Worm (Caenorhabditis elegans): Measurements from ENCODE around the gene F57C12.6.

F57C12.6 gene

ce11 chrX:593245-593733 is 39.5 kb upstream of the F57C12.6 start (continued):
- TF ChIP-seq hlh-13 (GFP tag; optimal IDR thresholded peaks at IDR 0.05) (peak; percentile 7), ceh-45 (GFP tag; IDR thresholded peaks at IDR 0.05) (0 out of 2 replicates have a peak, but pooled peaks have one; percentile 52), rnt-1 (tag; optimal IDR thresholded peaks at IDR 0.05) (peak; percentile 92), ceh-18 (tag; optimal IDR thresholded peaks at IDR 0.05) (peak; percentile 97), hlh-6 (tag; optimal IDR thresholded peaks at IDR 0.05) (peak; percentile 51), elt-2 (tag; optimal IDR thresholded peaks at IDR 0.05) (no peak), sox-4 (tag; optimal IDR thresholded peaks at IDR 0.05) (peak; percentile 27), ztf-16 (tag; optimal IDR thresholded peaks at IDR 0.05) (peak; percentile 48), ceh-14 (tag; optimal IDR thresholded peaks at IDR 0.05) (peak; percentile 60), unc-55 (GFP tag; optimal IDR thresholded peaks at IDR 0.05) (peak; percentile 82), C08G9.2 (tag; optimal IDR thresholded peaks at IDR 0.05) (peak; percentile 56), T23F11.4 (GFP tag; optimal IDR thresholded peaks at IDR 0.05) (peak; percentile 21), zip-5 (tag; optimal IDR thresholded peaks at IDR 0.05) (no peak), hlh-15 (tag; optimal IDR thresholded peaks at IDR 0.05) (peak; percentile 23), unc-86 (tag; optimal IDR thresholded peaks at IDR 0.05) (peak; percentile 16), fkh-10 (GFP tag; optimal IDR thresholded peaks at IDR 0.05) (peak; percentile 21), ama-1 (optimal IDR thresholded peaks at IDR 0.05) (no peak), nfya-1 (tag; optimal IDR thresholded peaks at IDR 0.05) (peak; percentile 83), gmeb-2 (tag; optimal IDR thresholded peaks at IDR 0.05) (no peak), ceh-2 (tag; optimal IDR thresholded peaks at IDR 0.05) (peak; percentile 47)

DNA sequence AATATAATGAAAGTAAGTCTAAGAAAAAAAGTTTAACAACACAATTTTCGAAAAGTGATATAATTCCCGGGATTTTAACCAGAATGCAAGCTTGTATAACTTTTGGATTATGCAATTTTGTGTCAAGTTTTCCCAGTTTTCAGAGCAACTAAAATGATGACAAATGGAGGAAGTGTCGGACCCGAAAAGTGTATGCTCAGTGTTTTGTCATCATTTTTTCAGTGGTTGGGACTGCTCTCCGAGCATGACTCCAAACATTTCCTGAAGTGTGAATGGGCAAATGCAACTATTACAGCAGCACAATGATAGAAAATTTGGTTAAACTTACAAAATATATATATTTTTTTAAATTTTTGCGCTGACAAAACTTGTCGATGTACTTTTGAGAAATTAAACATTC is 37.3 kb upstream of the F57C12.6 start:
- TF ChIP-seq pat-9 (tag; optimal IDR thresholded peaks at IDR 0.05): no peak
- no peak for TF ChIP-seq ref-2 (tag; optimal IDR thresholded peaks at IDR 0.05)
- no peak for TF ChIP-seq pqm-1 (tag; optimal IDR thresholded peaks at IDR 0.05)

- no peak for TF ChIP-seq ceh-24 (tag; optimal IDR thresholded peaks at IDR 0.05)
- TF ChIP-seq ceh-2 (tag; optimal IDR thresholded peaks at IDR 0.05): no peak
- no peak for TF ChIP-seq mec-3 (tag; optimal IDR thresholded peaks at IDR 0.05; ENCODE audit: borderline replicate concordance)
- no peak for TF ChIP-seq pqm-1 (tag; optimal IDR thresholded peaks at IDR 0.05)
- TF ChIP-seq hlh-30 (tag; optimal IDR thresholded peaks at IDR 0.05; ENCODE audit: insufficient read depth): no peak
- no peak for TF ChIP-seq ceh-48 (tag; optimal IDR thresholded peaks at IDR 0.05)
- TF ChIP-seq pax-1 (tag; optimal IDR thresholded peaks at IDR 0.05): no peak
Measured at ce11 chrX:587798-588197, 34.0 kb upstream of the F57C12.6 start, which contains the start of gene mrp-1. Gene mrp-1, minus strand, starts transcription at chrX:587898.

DNA sequence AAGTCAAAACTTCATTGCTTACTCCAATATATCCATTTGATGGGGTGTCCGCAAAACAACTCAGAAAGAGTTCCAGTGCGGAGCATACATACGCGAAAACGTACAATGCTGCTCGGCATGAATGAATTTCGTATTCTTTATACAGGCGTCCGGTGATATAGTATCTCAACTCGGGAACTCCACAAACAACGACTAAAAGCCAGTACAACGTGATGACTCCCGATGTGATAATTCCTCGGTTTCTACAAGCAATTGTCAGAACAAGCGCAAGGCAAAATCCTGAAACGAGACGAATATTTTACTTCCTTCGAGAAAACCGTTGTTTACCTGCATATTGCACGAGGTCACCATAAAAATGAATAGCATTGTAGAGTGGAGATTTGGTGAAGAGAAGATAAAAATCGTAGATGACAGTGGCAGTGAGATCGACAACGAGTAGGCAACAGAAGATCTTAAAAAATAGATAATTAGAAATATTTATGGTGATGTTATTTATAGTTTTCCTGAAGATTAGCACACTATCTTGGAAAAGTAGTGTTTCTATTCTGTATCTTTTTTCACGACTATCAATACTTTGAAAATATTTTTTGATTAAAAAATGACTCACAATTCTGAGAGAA is 31.9 kb upstream of the F57C12.6 start:
- TF ChIP-seq ttx-3 (tag; optimal IDR thresholded peaks at IDR 0.05) (no peak), ceh-31 (tag; optimal IDR thresholded peaks at IDR 0.05) (no peak), pros-1 (tag; optimal IDR thresholded peaks at IDR 0.05) (no peak), unc-42 (tag; optimal IDR thresholded peaks at IDR 0.05) (no peak), pha-2 (tag; optimal IDR thresholded peaks at IDR 0.05) (no peak), ztf-16 (tag; optimal IDR thresholded peaks at IDR 0.05) (no peak), ceh-18 (tag; optimal IDR thresholded peaks at IDR 0.05) (no peak), fkh-10 (GFP tag; optimal IDR thresholded peaks at IDR 0.05) (no peak), zip-5 (tag; optimal IDR thresholded peaks at IDR 0.05) (no peak), ceh-2 (tag; optimal IDR thresholded peaks at IDR 0.05) (no peak), elt-2 (tag; optimal IDR thresholded peaks at IDR 0.05) (no peak), sox-2 (GFP tag; IDR thresholded peaks at IDR 0.05) (no peak), nfya-1 (tag; optimal IDR thresholded peaks at IDR 0.05) (no peak), hlh-13 (GFP tag; optimal IDR thresholded peaks at IDR 0.05) (no peak), unc-86 (tag; optimal IDR thresholded peaks at IDR 0.05) (no peak), pqm-1 (tag; optimal IDR thresholded peaks at IDR 0.05) (no peak), nhr-11 (tag; optimal IDR thresholded peaks at IDR 0.05) (no peak), eyg-1 (tag; optimal IDR thresholded peaks at IDR 0.05) (no peak)
